Fruit fly (Drosophila melanogaster) S2 (cell line): Measurements from ENCODE around the gene CG15818.
A peak's percentile ranks its signal among the peaks of the same experiment; 100 is the strongest.

Experiments
- CG8478 ChIP-seq: fragments of >200 bp; optimal IDR thresholded peaks from 2 replicates; lab custom pipeline; 2018
- CTCF ChIP-seq, 2 experiments: fragments of >200 bp; optimal IDR thresholded peaks; 2 replicates each; lab custom pipeline; 2018

DNA sequence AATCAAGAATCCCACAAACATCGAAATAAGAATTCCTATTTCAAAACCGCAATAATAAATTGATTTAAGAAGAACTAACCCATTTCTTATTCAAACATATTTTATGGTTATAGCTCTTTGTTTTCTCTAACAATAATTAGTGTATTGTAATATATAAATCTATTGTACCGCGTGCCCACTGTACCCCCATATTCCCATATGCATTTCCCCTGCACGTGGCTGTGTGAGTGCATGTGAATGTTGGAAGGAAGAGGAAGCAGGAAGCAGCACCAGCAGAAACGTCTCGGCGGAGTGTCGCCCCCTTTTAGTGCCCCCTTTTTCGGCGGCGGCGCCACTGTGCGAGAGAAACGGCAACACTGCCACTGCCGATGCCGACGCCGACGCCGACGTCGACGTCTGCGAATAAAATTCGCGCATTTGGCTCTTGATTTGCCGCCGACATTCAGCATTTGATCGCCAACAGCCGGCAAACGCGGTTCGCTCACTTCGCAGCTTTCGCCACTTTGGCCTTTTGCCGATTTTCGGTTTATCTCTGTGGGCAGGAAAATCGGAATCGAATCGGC is 12.7 kb downstream of the CG15818 start:
- TF ChIP-seq CG8478: no peak
- TF ChIP-seq CTCF (optimal IDR thresholded peaks at IDR 0.05; lab: Kevin White, UChicago): peak; percentile 78 to 79
